Fruit fly (Drosophila melanogaster): ENCODE data around the gene Sirt2.

DNA sequence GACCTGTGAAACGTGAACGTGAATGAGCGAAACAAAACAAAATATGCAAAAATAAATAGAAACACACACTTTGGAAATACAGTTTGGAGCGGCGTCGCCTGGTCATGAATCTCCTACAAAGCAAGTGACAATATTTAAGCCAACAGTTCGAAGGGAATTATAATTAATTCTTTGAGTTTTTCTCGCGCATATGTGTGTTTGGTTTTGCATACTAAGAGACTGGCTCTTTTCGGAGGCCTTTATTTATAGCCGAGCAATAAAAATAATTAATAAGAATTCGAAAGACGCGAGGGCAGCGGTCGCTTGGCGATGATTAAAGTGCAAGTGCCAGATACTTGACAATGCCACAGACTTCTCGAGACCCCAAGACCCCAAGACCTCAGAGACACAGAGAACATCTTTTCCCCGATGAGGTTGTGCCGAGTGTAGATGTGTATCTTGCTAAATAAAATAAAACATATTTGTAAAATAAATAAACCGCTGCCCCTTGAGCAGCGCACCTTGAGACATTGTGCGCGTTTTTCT lies 10.0 kb upstream of the Sirt2 start:
- TF ChIP-seq E2f1 (GFP tag; IDR thresholded peaks at IDR 0.05) (no peak), HmgZ (tag; optimal IDR thresholded peaks at IDR 0.05) (no peak), CG8944 (GFP tag; optimal IDR thresholded peaks at IDR 0.05) (no peak), crol (GFP tag; IDR thresholded peaks at IDR 0.05) (no peak), Lpt (GFP tag; optimal IDR thresholded peaks at IDR 0.05) (no peak), Hr78 (GFP tag; optimal IDR thresholded peaks at IDR 0.05) (no peak), gfzf (GFP tag; optimal IDR thresholded peaks at IDR 0.05) (no peak), CG3726 (GFP tag; IDR thresholded peaks at IDR 0.05) (no peak), BtbVII (GFP tag; optimal IDR thresholded peaks at IDR 0.05) (no peak), org-1 (GFP tag; optimal IDR thresholded peaks at IDR 0.05) (no peak), psq (GFP tag; optimal IDR thresholded peaks at IDR 0.05) (no peak)
